Fruit fly (Drosophila melanogaster) whole organism, adult: ENCODE data around the gene CG43638.

Experiments
- CG11617 ChIP-seq: fragments of 200-800 bp; sonication (Bioruptor generic); optimal IDR thresholded peaks from 2 replicates; lab custom pipeline; 2017; ENCODE audit warnings: mild to moderate bottlenecking, missing biosample characterization, missing genetic modification reagents, missing genetic modification characterization
- CG12768 ChIP-seq: fragments of 200-800 bp; sonication (Bioruptor generic); optimal IDR thresholded peaks from 2 replicates; lab custom pipeline; 2017; ENCODE audit warnings: missing biosample characterization, missing genetic modification characterization, mild to moderate bottlenecking, moderate library complexity, missing genetic modification reagents
- CG5204 ChIP-seq: fragments of 200-800 bp; sonication (Bioruptor generic); optimal IDR thresholded peaks from 2 replicates; lab custom pipeline; 2016; ENCODE audit warnings: missing biosample characterization, missing genetic modification characterization
- Crg-1 ChIP-seq: fragments of 200-800 bp; sonication (Bioruptor generic); optimal IDR thresholded peaks from 2 replicates; lab custom pipeline; 2016; ENCODE audit warnings: missing biosample characterization, missing genetic modification characterization
- Hr96 ChIP-seq: fragments of 200-800 bp; sonication (Bioruptor generic); optimal IDR thresholded peaks from 2 replicates; lab custom pipeline; 2016; ENCODE audit warnings: missing biosample characterization, missing genetic modification characterization
- cic ChIP-seq: fragments of 200-800 bp; sonication (Bioruptor generic); optimal IDR thresholded peaks from 2 replicates; lab custom pipeline; 2017; ENCODE audit warnings: missing biosample characterization, mild to moderate bottlenecking, missing genetic modification characterization, moderate library complexity
- pad ChIP-seq: fragments of 200-800 bp; sonication (Bioruptor generic); optimal IDR thresholded peaks from 3 replicates; lab custom pipeline; 2017; ENCODE audit warnings: missing biosample characterization, missing genetic modification characterization, mild to moderate bottlenecking, moderate library complexity, missing genetic modification reagents
- tj ChIP-seq: fragments of 200-800 bp; sonication (Bioruptor generic); optimal IDR thresholded peaks from 3 replicates; lab custom pipeline; 2017; ENCODE audit warnings: missing biosample characterization, mild to moderate bottlenecking, missing genetic modification characterization, moderate library complexity

DNA sequence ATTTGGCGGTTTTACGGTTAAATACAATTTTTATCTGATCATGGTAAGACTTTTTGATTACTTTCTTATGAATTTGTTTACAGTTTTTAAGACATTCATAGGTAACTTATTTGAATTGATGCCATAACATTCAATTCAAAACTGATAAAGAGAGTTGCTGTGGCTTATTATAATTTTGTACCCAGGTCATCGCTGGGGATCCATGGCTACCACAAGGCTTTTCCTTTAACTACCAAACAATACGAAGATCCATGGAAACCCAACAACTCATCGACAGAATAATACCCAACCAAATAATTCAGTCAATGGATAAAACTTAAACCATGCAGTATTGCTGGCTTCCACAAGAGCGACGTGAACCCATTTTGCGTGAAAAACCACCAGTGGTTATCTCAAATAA, 2.3 kb upstream of the CG43638 start, which contains the start of gene CG6793:
- TF ChIP-seq tj (GFP tag; lab: Kevin White, UChicago), result no peak
- TF ChIP-seq pad (GFP tag; lab: Kevin White, UChicago), result no peak
- no peak for TF ChIP-seq cic
- no peak for TF ChIP-seq Hr96 (GFP tag; lab: Kevin White, UChicago)
- TF ChIP-seq CG11617 (GFP tag; lab: Kevin White, UChicago), result no peak
- no peak for TF ChIP-seq CG12768 (GFP tag; lab: Kevin White, UChicago)
- TF ChIP-seq Crg-1 (GFP tag; lab: Kevin White, UChicago), result no peak
- TF ChIP-seq CG5204 (GFP tag; lab: Kevin White, UChicago), result no peak
